Worm (Caenorhabditis elegans) whole organism, midembryonic: ENCODE measurements around the gene F19B10.6.

ENCODE experiments used
- T22C8.4 ChIP-seq: fragments of 200-800 bp; sonication (Bioruptor generic); IDR thresholded peaks from 2 replicates; pipeline ENCODE4 v1.3.6; 2022; ENCODE audit warnings: missing genetic modification characterization, missing compliant biosample characterization
- cog-1 ChIP-seq: sonication (generic microtip); optimal IDR thresholded peaks from 2 replicates; lab custom pipeline; 2016; ENCODE audit warnings: missing genetic modification characterization, missing compliant biosample characterization
- flt-1 ChIP-seq: fragments of 200-800 bp; sonication (Bioruptor generic); IDR thresholded peaks from 2 replicates; pipeline ENCODE4 v1.3.6; 2022; ENCODE audit warnings: missing genetic modification characterization, missing compliant biosample characterization
- med-1 ChIP-seq: sonication (generic microtip); optimal IDR thresholded peaks from 2 replicates; lab custom pipeline; 2017; ENCODE audit warnings: missing genetic modification characterization, mild to moderate bottlenecking, missing compliant biosample characterization, antibody characterized with exemption, missing genetic modification reagents; ENCODE audit not compliant: insufficient read depth
- tab-1 ChIP-seq: fragments of 200-800 bp; sonication (Bioruptor generic); IDR thresholded peaks from 2 replicates; pipeline ENCODE4 v1.3.6; 2022; ENCODE audit warnings: missing genetic modification characterization, missing compliant biosample characterization
- ztf-23 ChIP-seq: fragments of 200-800 bp; sonication (Bioruptor generic); IDR thresholded peaks from 2 replicates; pipeline ENCODE4 v1.3.6; 2022; ENCODE audit warnings: missing genetic modification reagents, missing genetic modification characterization, missing compliant biosample characterization
- ztf-29 ChIP-seq: fragments of 200-800 bp; sonication (Bioruptor generic); IDR thresholded peaks from 2 replicates; pipeline ENCODE4 v1.3.6; 2022; ENCODE audit warnings: missing genetic modification reagents, missing genetic modification characterization, missing compliant biosample characterization

- TF ChIP-seq flt-1 (no peak), tab-1 (GFP tag; lab: Robert Waterston, UW) (no peak), cog-1 (tag; lab: Kevin White, UChicago) (no peak), ztf-29 (GFP tag; lab: Robert Waterston, UW) (no peak), T22C8.4 (GFP tag; lab: Robert Waterston, UW) (no peak), med-1 (no peak), ztf-23 (GFP tag; lab: Robert Waterston, UW) (no peak)
Measured at ce11 chrII:3616615-3617014, 47.1 kb downstream of the F19B10.6 start.
